Worm (Caenorhabditis elegans) whole organism, L2 larva: Measurements from ENCODE around the gene R07E3.7.

Experiments used
- ama-1 ChIP-seq: fragments of 150-350 bp; optimal IDR thresholded peaks from 2 replicates; lab custom pipeline; 2018; ENCODE audit warnings: inconsistent platforms
- blmp-1 ChIP-seq: sonication (generic microtip); optimal IDR thresholded peaks from 2 replicates; lab custom pipeline; 2017; ENCODE audit warnings: missing genetic modification characterization, mild to moderate bottlenecking, missing compliant biosample characterization, antibody characterized with exemption, moderate library complexity; ENCODE audit not compliant: insufficient read depth
- ceh-82 ChIP-seq: fragments of 150-350 bp; optimal IDR thresholded peaks from 2 replicates; lab custom pipeline; 2014; ENCODE audit warnings: missing biosample characterization, missing genetic modification characterization
- lsy-2 ChIP-seq, 2 experiments: fragments of 150-350 bp in 1 of 2; sonication (generic microtip) in 1 of 2; optimal IDR thresholded peaks; 2 replicates each; lab custom pipeline; 2014 to 2017; ENCODE audit warnings: missing biosample characterization in 2 of 2, missing genetic modification characterization in 2 of 2
- unc-55 ChIP-seq: fragments of 150-350 bp; sonication (generic microtip); optimal IDR thresholded peaks from 3 replicates; lab custom pipeline; 2014; ENCODE audit warnings: missing biosample characterization, missing genetic modification reagents, missing genetic modification characterization
- zag-1 ChIP-seq: fragments of 150-350 bp; optimal IDR thresholded peaks from 2 replicates; lab custom pipeline; 2014; ENCODE audit warnings: missing biosample characterization, missing genetic modification characterization

ce11 chrX:10336592-10336991, 19.0 kb downstream of the R07E3.7 start:
- TF ChIP-seq lsy-2 (tag; optimal IDR thresholded peaks at IDR 0.05; lab: Kevin White, UChicago) (no peak), blmp-1 (tag; lab: Kevin White, UChicago) (no peak), zag-1 (tag; lab: Kevin White, UChicago) (no peak), ceh-82 (tag; lab: Kevin White, UChicago) (no peak), unc-55 (GFP tag; lab: Kevin White, UChicago) (no peak), ama-1 (lab: Kevin White, UChicago) (no peak)
